Worm (Caenorhabditis elegans) whole organism, L1 larva: ENCODE data around the gene far-2.

Experiments
- C16A3.4 ChIP-seq: fragments of 150-350 bp; optimal IDR thresholded peaks from 2 replicates; lab custom pipeline; 2014; ENCODE audit warnings: missing biosample characterization, missing genetic modification characterization
- C34B4.2 ChIP-seq: sonication (generic microtip); optimal IDR thresholded peaks from 2 replicates; lab custom pipeline; 2017; ENCODE audit warnings: mild to moderate bottlenecking, missing genetic modification characterization, missing compliant biosample characterization
- Y116A8C.19 ChIP-seq: sonication (generic microtip); optimal IDR thresholded peaks from 2 replicates; lab custom pipeline; 2016; ENCODE audit warnings: missing compliant biosample characterization, missing genetic modification characterization, borderline replicate concordance
- alr-1 ChIP-seq: fragments of 200-800 bp; sonication (Bioruptor generic); optimal IDR thresholded peaks from 2 replicates; lab custom pipeline; 2018; ENCODE audit warnings: borderline replicate concordance, mild to moderate bottlenecking, missing genetic modification characterization, missing compliant biosample characterization
- aly-2 ChIP-seq: fragments of 150-350 bp; optimal IDR thresholded peaks from 2 replicates; lab custom pipeline; 2014; ENCODE audit warnings: missing biosample characterization, missing genetic modification characterization
- ama-1 ChIP-seq: fragments of 150-350 bp; optimal IDR thresholded peaks from 2 replicates; lab custom pipeline; 2014
- ceh-63 ChIP-seq: fragments of 200-800 bp; sonication (Bioruptor generic); optimal IDR thresholded peaks from 2 replicates; lab custom pipeline; 2018; ENCODE audit warnings: mild to moderate bottlenecking, missing genetic modification characterization, missing compliant biosample characterization
- ceh-82 ChIP-seq, 3 experiments: fragments of 150-350 bp in 1 of 3; sonication (generic microtip) in 2 of 3; optimal IDR thresholded peaks; 2 replicates each; lab custom pipeline; 2014 to 2017; ENCODE audit warnings: missing biosample characterization in 3 of 3, missing genetic modification characterization in 3 of 3
- ceh-88 ChIP-seq: fragments of 200-800 bp; sonication (Bioruptor generic); IDR thresholded peaks from 2 replicates; pipeline ENCODE4 v1.3.6; 2022; ENCODE audit warnings: missing genetic modification characterization, missing compliant biosample characterization
- ceh-90 ChIP-seq: sonication (generic microtip); optimal IDR thresholded peaks from 2 replicates; lab custom pipeline; 2016; ENCODE audit warnings: missing genetic modification characterization, missing compliant biosample characterization
- ces-1 ChIP-seq: fragments of 150-350 bp; optimal IDR thresholded peaks from 2 replicates; lab custom pipeline; 2014; ENCODE audit warnings: missing biosample characterization, missing genetic modification reagents, missing genetic modification characterization
- dpl-1 ChIP-seq, 3 experiments: fragments of 150-350 bp in 2 of 3; sonication (generic microtip) in 1 of 3; optimal IDR thresholded peaks; 2 replicates each; lab custom pipeline; 2014 to 2017; ENCODE audit warnings: missing biosample characterization in 3 of 3, missing genetic modification characterization in 3 of 3, missing genetic modification reagents in 3 of 3
- dsc-1 ChIP-seq: sonication (generic microtip); optimal IDR thresholded peaks from 2 replicates; lab custom pipeline; 2016; ENCODE audit warnings: mild to moderate bottlenecking, missing genetic modification characterization, missing compliant biosample characterization
- efl-1 ChIP-seq, 4 experiments: fragments of 150-350 bp; optimal IDR thresholded peaks in 3 of 4; peaks in 1 of 4; 1 replicate in 1 of 4; 2 replicates in 3 of 4; lab custom pipeline; 2014; ENCODE audit warnings: missing biosample characterization in 2 of 4, missing genetic modification characterization in 2 of 4, missing genetic modification reagents in 2 of 4
- egl-13 ChIP-seq: sonication (generic microtip); optimal IDR thresholded peaks from 2 replicates; lab custom pipeline; 2016; ENCODE audit warnings: missing genotype, missing genetic modification reagents, missing genetic modification characterization, missing compliant biosample characterization
- elt-3 ChIP-seq, 6 experiments: fragments of 150-350 bp in 1 of 6; sonication (generic microtip); optimal IDR thresholded peaks; 2 replicates each; lab custom pipeline; 2017 to 2018; ENCODE audit warnings: missing biosample characterization in 6 of 6, missing genetic modification characterization in 6 of 6, inconsistent platforms in 1 of 6
- ets-5 ChIP-seq: fragments of 200-800 bp; sonication (Bioruptor generic); IDR thresholded peaks from 2 replicates; pipeline ENCODE4 v1.3.6; 2022; ENCODE audit warnings: missing genetic modification characterization, missing compliant biosample characterization
- fkh-4 ChIP-seq: sonication (generic microtip); optimal IDR thresholded peaks from 2 replicates; lab custom pipeline; 2016; ENCODE audit warnings: missing compliant biosample characterization, missing genetic modification characterization, borderline replicate concordance
- grh-1 ChIP-seq: fragments of 200-800 bp; sonication (Bioruptor generic); IDR thresholded peaks from 2 replicates; pipeline ENCODE4 v1.3.6; 2022; ENCODE audit warnings: missing genetic modification reagents, missing genetic modification characterization, missing compliant biosample characterization
- hlh-4 ChIP-seq: sonication (generic microtip); optimal IDR thresholded peaks from 2 replicates; lab custom pipeline; 2016; ENCODE audit warnings: mild to moderate bottlenecking, missing genetic modification characterization, missing compliant biosample characterization
- hpl-2 ChIP-seq: fragments of 150-350 bp; optimal IDR thresholded peaks from 2 replicates; lab custom pipeline; 2014; ENCODE audit warnings: missing biosample characterization, missing genetic modification reagents, missing genetic modification characterization
- jun-1 ChIP-seq: fragments of 150-350 bp; optimal IDR thresholded peaks from 2 replicates; lab custom pipeline; 2014; ENCODE audit warnings: missing biosample characterization, missing genetic modification reagents, missing genetic modification characterization
- lin-13 ChIP-seq: fragments of 150-350 bp; optimal IDR thresholded peaks from 2 replicates; lab custom pipeline; 2014; ENCODE audit warnings: missing biosample characterization, missing genetic modification reagents, missing genetic modification characterization
- lin-35 ChIP-seq, 2 experiments: fragments of 150-350 bp; optimal IDR thresholded peaks; 2 replicates each; lab custom pipeline; 2014; ENCODE audit warnings: missing biosample characterization in 2 of 2, missing genetic modification characterization in 2 of 2, missing genetic modification reagents in 2 of 2
- lin-39 ChIP-seq: fragments of 150-350 bp; optimal IDR thresholded peaks from 2 replicates; lab custom pipeline; 2014; ENCODE audit warnings: missing biosample characterization, missing genetic modification reagents, missing genetic modification characterization
- lsy-2 ChIP-seq, 2 experiments: fragments of 150-350 bp; optimal IDR thresholded peaks; 2 replicates each; lab custom pipeline; 2014; ENCODE audit warnings: missing biosample characterization in 2 of 2, missing genetic modification characterization in 2 of 2
- mep-1 ChIP-seq: fragments of 150-350 bp; optimal IDR thresholded peaks from 2 replicates; lab custom pipeline; 2014; ENCODE audit warnings: missing biosample characterization, missing genetic modification characterization
- nhr-11 ChIP-seq: fragments of 150-350 bp; optimal IDR thresholded peaks from 2 replicates; lab custom pipeline; 2014; ENCODE audit warnings: missing biosample characterization, missing genetic modification characterization
- nhr-237 ChIP-seq: fragments of 150-350 bp; optimal IDR thresholded peaks from 2 replicates; lab custom pipeline; 2014; ENCODE audit warnings: missing biosample characterization, missing genetic modification characterization
- nhr-28 ChIP-seq: fragments of 150-350 bp; optimal IDR thresholded peaks from 2 replicates; lab custom pipeline; 2014; ENCODE audit warnings: missing biosample characterization, missing genetic modification characterization
- nhr-71 ChIP-seq: sonication (generic microtip); optimal IDR thresholded peaks from 2 replicates; lab custom pipeline; 2016; ENCODE audit warnings: mild to moderate bottlenecking, missing genetic modification characterization, moderate library complexity, missing compliant biosample characterization
- pax-3 ChIP-seq: fragments of 200-800 bp; sonication (Bioruptor generic); optimal IDR thresholded peaks from 2 replicates; lab custom pipeline; 2018; ENCODE audit warnings: mild to moderate bottlenecking, missing genetic modification characterization, moderate library complexity, missing compliant biosample characterization
- rnt-1 ChIP-seq: sonication (generic microtip); optimal IDR thresholded peaks from 2 replicates; lab custom pipeline; 2016; ENCODE audit warnings: mild to moderate bottlenecking, missing genetic modification characterization, moderate library complexity, missing compliant biosample characterization
- skn-1 ChIP-seq: fragments of 150-350 bp; optimal IDR thresholded peaks from 2 replicates; lab custom pipeline; 2014; ENCODE audit warnings: missing biosample characterization, missing genetic modification characterization
- snu-23 ChIP-seq: sonication (generic microtip); optimal IDR thresholded peaks from 2 replicates; lab custom pipeline; 2016; ENCODE audit warnings: missing genetic modification characterization, missing compliant biosample characterization
- sptf-1 ChIP-seq: fragments of 150-350 bp; optimal IDR thresholded peaks from 2 replicates; lab custom pipeline; 2014; ENCODE audit warnings: missing biosample characterization, missing genetic modification characterization
- sup-37 ChIP-seq: fragments of 200-800 bp; sonication (Bioruptor generic); optimal IDR thresholded peaks from 2 replicates; lab custom pipeline; 2018; ENCODE audit warnings: mild to moderate bottlenecking, missing genetic modification characterization, missing compliant biosample characterization
- tbx-2 ChIP-seq: sonication (generic microtip); optimal IDR thresholded peaks from 2 replicates; lab custom pipeline; 2016; ENCODE audit warnings: missing genetic modification characterization, missing compliant biosample characterization
- tlp-1 ChIP-seq: fragments of 150-350 bp; optimal IDR thresholded peaks from 2 replicates; lab custom pipeline; 2014; ENCODE audit warnings: missing biosample characterization, missing genetic modification characterization
- unc-30 ChIP-seq: sonication (generic microtip); optimal IDR thresholded peaks from 2 replicates; lab custom pipeline; 2017; ENCODE audit warnings: missing biosample characterization, missing genetic modification characterization
- unc-62 ChIP-seq: fragments of 150-350 bp; optimal IDR thresholded peaks from 2 replicates; lab custom pipeline; 2014; ENCODE audit warnings: missing biosample characterization, missing genetic modification reagents, missing genetic modification characterization
- xbp-1 ChIP-seq: sonication (generic microtip); optimal IDR thresholded peaks from 2 replicates; lab custom pipeline; 2016; ENCODE audit warnings: missing genetic modification characterization, missing compliant biosample characterization
- zag-1 ChIP-seq: fragments of 150-350 bp; optimal IDR thresholded peaks from 2 replicates; lab custom pipeline; 2014; ENCODE audit warnings: missing biosample characterization, missing genetic modification characterization
- zip-4 ChIP-seq: fragments of 200-800 bp; sonication (Bioruptor generic); optimal IDR thresholded peaks from 2 replicates; lab custom pipeline; 2018; ENCODE audit warnings: mild to moderate bottlenecking, missing genetic modification characterization, moderate library complexity, missing compliant biosample characterization
- ztf-4 ChIP-seq: fragments of 150-350 bp; optimal IDR thresholded peaks from 2 replicates; lab custom pipeline; 2014; ENCODE audit warnings: missing biosample characterization, missing genetic modification characterization

The far-2 gene

ce11 chrIII:9053740-9054252, 27.8 kb upstream of the far-2 start, which contains the start of gene R107.5 (continued):
- TF ChIP-seq aly-2 (tag; lab: Kevin White, UChicago) = peak; percentile 54
- peak; percentile 82 to 88 for TF ChIP-seq lin-35 (GFP tag; optimal IDR thresholded peaks at IDR 0.05; lab: Kevin White, UChicago)
- no peak for TF ChIP-seq sptf-1
- peak; percentile 71 to 77 (median 74) for TF ChIP-seq dpl-1 (GFP tag; optimal IDR thresholded peaks at IDR 0.05; lab: Kevin White, UChicago)
- no peak for TF ChIP-seq zag-1 (tag; lab: Kevin White, UChicago)
- no peak for TF ChIP-seq ets-5 (GFP tag; lab: Robert Waterston, UW)
- TF ChIP-seq pax-3 (tag; lab: Kevin White, UChicago) = peak; percentile 91
- no peak for TF ChIP-seq unc-30
- peak; percentile 81 to 90 for TF ChIP-seq lsy-2 (tag; optimal IDR thresholded peaks at IDR 0.05; lab: Kevin White, UChicago)
- TF ChIP-seq egl-13 (tag; lab: Kevin White, UChicago) = peak; percentile 73
- TF ChIP-seq fkh-4 = no peak
- peak; percentile 22 for TF ChIP-seq nhr-11 (tag; lab: Kevin White, UChicago)
- TF ChIP-seq alr-1 = no peak
- TF ChIP-seq unc-62 (GFP tag; lab: Kevin White, UChicago) = no peak
- peak; percentile 91 for TF ChIP-seq jun-1
- peak; percentile 89 for TF ChIP-seq lin-13 (GFP tag; lab: Kevin White, UChicago)
- peak; percentile 55 for TF ChIP-seq ceh-63
- peak; percentile 99 for TF ChIP-seq snu-23
- no peak for TF ChIP-seq ces-1 (GFP tag; lab: Kevin White, UChicago)
- peak in 4 of 6 experiments; percentile 50 to 96 (median 81) for TF ChIP-seq elt-3 (tag; optimal IDR thresholded peaks at IDR 0.05; lab: Kevin White, UChicago)
- TF ChIP-seq ama-1 (lab: Kevin White, UChicago) = no peak
- peak; percentile 84 for TF ChIP-seq ceh-88 (GFP tag; lab: Robert Waterston, UW)
- no peak for TF ChIP-seq nhr-28 (tag; lab: Kevin White, UChicago)
- peak; percentile 65 for TF ChIP-seq sup-37 (GFP tag; lab: Kevin White, UChicago)
- peak; percentile 97 for TF ChIP-seq ztf-4 (tag; lab: Kevin White, UChicago)
- peak; percentile 98 for TF ChIP-seq nhr-71 (tag; lab: Kevin White, UChicago)
- peak; percentile 86 for TF ChIP-seq xbp-1 (tag; lab: Kevin White, UChicago)
- no peak for TF ChIP-seq lin-39 (tag; lab: Kevin White, UChicago)
- peak; percentile 93 for TF ChIP-seq nhr-237 (tag; lab: Kevin White, UChicago)
- TF ChIP-seq C16A3.4 (tag; lab: Kevin White, UChicago) = peak; percentile 83
- TF ChIP-seq hlh-4 (tag; lab: Kevin White, UChicago) = no peak
- TF ChIP-seq C34B4.2 (tag; lab: Kevin White, UChicago) = peak; percentile 40
- no peak for TF ChIP-seq ceh-90 (tag; lab: Kevin White, UChicago)
- peak; percentile 76 for TF ChIP-seq zip-4 (GFP tag; lab: Kevin White, UChicago)
- TF ChIP-seq dsc-1 (tag; lab: Kevin White, UChicago) = peak; percentile 92
- no peak for TF ChIP-seq hpl-2 (GFP tag; lab: Kevin White, UChicago)
- peak; percentile 83 for TF ChIP-seq rnt-1
- peak; percentile 22 for TF ChIP-seq tlp-1 (tag; lab: Kevin White, UChicago)

- TF ChIP-seq grh-1 (GFP tag; lab: Robert Waterston, UW) (no peak), efl-1 (optimal IDR thresholded peaks at IDR 0.05; lab: Kevin White, UChicago) (peak in 1 of 2 experiments; percentile 37), efl-1 (GFP tag; optimal IDR thresholded peaks at IDR 0.05 in 1 of 2; lab: Kevin White, UChicago) (peak; percentile 7 to 43), Y116A8C.19 (tag; lab: Kevin White, UChicago) (no peak), lsy-2 (tag; optimal IDR thresholded peaks at IDR 0.05; lab: Kevin White, UChicago) (peak; percentile 5 to 42), ceh-82 (tag; optimal IDR thresholded peaks at IDR 0.05; lab: Kevin White, UChicago) (peak in 1 of 3 experiments; percentile 56), zip-4 (GFP tag; lab: Kevin White, UChicago) (peak; percentile 10), tbx-2 (tag; lab: Kevin White, UChicago) (no peak), mep-1 (tag; lab: Kevin White, UChicago) (peak; percentile 16), lin-35 (GFP tag; optimal IDR thresholded peaks at IDR 0.05; lab: Kevin White, UChicago) (peak in 1 of 2 experiments; percentile 21), skn-1 (tag; lab: Kevin White, UChicago) (peak; percentile 54), dpl-1 (GFP tag; optimal IDR thresholded peaks at IDR 0.05; lab: Kevin White, UChicago) (peak in 1 of 3 experiments; percentile 20)
Observed at ce11 chrIII:9054414-9055147, 27.0 kb upstream of the far-2 start, which contains the start of gene cls-2. Gene cls-2 (plus strand): TSS chrIII:9055048.
